Worm (Caenorhabditis elegans) whole organism, mixed stage, embryonic: ENCODE measurements around the gene T10C6.16.

Experiments
- lin-13 ChIP-seq: fragments of 150-350 bp; optimal IDR thresholded peaks from 2 replicates; lab custom pipeline; 2014; ENCODE audit warnings: missing biosample characterization, missing genetic modification characterization
- unc-62 ChIP-seq: fragments of 150-350 bp; optimal IDR thresholded peaks from 2 replicates; lab custom pipeline; 2014; ENCODE audit warnings: missing biosample characterization, missing genetic modification reagents, missing genetic modification characterization

ce11 chrV:15982733-15983344 lies 50.0 kb downstream of the T10C6.16 start, which contains the start of the genes fbxa-99 and F36G9.13:
- TF ChIP-seq lin-13 (no peak), unc-62 (GFP tag; lab: Kevin White, UChicago) (no peak)
